Fruit fly (Drosophila melanogaster) whole organism, embryonic: Measurements from ENCODE around the gene ab.

Experiments used
- B-H1 ChIP-seq: fragments of 200-800 bp; sonication (Bioruptor generic); IDR thresholded peaks from 3 replicates; pipeline ENCODE4 v1.3.6; 2022; ENCODE audit warnings: missing biosample characterization, missing genetic modification characterization
- CG17802 ChIP-seq: fragments of 200-800 bp; sonication (Bioruptor generic); optimal IDR thresholded peaks from 2 replicates; lab custom pipeline; 2018; ENCODE audit warnings: missing biosample characterization, mild to moderate bottlenecking, missing genetic modification characterization, moderate library complexity
- CG7963 ChIP-seq: fragments of 200-800 bp; sonication (Bioruptor generic); IDR thresholded peaks from 3 replicates; pipeline ENCODE4 v1.3.6; 2022; ENCODE audit warnings: missing biosample characterization, missing genetic modification characterization; ENCODE audit not compliant: partially characterized antibody
- Myb ChIP-seq: fragments of 200-800 bp; sonication (Bioruptor generic); optimal IDR thresholded peaks from 2 replicates; lab custom pipeline; 2016; ENCODE audit warnings: missing biosample characterization, missing genetic modification characterization
- tap ChIP-seq: fragments of 200-800 bp; optimal IDR thresholded peaks from 3 replicates; lab custom pipeline; 2019; ENCODE audit warnings: missing biosample characterization, mild to moderate bottlenecking, missing genetic modification characterization, moderate library complexity

DNA sequence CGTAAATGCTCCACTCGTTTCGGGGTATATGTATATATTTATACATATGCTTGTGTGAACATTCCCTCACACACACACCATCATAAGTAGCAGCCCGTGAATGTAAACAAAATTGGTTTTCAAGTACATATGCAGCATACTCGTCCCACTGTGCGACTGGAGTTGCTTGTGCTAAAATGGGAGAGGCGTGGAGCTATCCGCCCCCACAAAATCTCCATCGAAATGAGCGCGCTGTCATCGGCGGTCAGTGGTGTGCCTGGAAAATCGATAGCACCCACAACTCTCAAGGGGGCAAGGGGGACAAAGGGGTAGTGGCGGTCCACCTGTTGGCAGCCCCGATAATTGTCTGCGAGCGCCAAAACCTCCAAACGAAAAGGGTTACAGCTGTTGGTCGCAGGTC lies 42.5 kb upstream of the ab start:
- TF ChIP-seq CG17802 (tag; lab: Kevin White, UChicago) (no peak), B-H1 (GFP tag; lab: Robert Waterston, UW) (no peak), CG7963 (GFP tag; lab: Robert Waterston, UW) (no peak), tap (tag; lab: Kevin White, UChicago) (no peak), Myb (GFP tag; lab: Kevin White, UChicago) (no peak)
